Worm (Caenorhabditis elegans) whole organism, L1 larva: ENCODE results near the gene cgef-1.

Experiments used
- dsc-1 ChIP-seq: sonication (generic microtip); optimal IDR thresholded peaks from 2 replicates; lab custom pipeline; 2016; ENCODE audit warnings: mild to moderate bottlenecking, missing genetic modification characterization, missing compliant biosample characterization
- elt-3 ChIP-seq, 6 experiments: fragments of 150-350 bp in 1 of 6; sonication (generic microtip); optimal IDR thresholded peaks; 2 replicates each; lab custom pipeline; 2017 to 2018; ENCODE audit warnings: missing biosample characterization in 6 of 6, missing genetic modification characterization in 6 of 6, inconsistent platforms in 1 of 6
- mef-2 ChIP-seq: fragments of 150-350 bp; optimal IDR thresholded peaks from 2 replicates; lab custom pipeline; 2014; ENCODE audit warnings: missing biosample characterization, missing genetic modification characterization
- nhr-71 ChIP-seq: sonication (generic microtip); optimal IDR thresholded peaks from 2 replicates; lab custom pipeline; 2016; ENCODE audit warnings: mild to moderate bottlenecking, missing genetic modification characterization, moderate library complexity, missing compliant biosample characterization
- pqm-1 ChIP-seq: sonication (generic microtip); optimal IDR thresholded peaks from 3 replicates; lab custom pipeline; 2017; ENCODE audit warnings: missing biosample characterization, missing genetic modification characterization
- sptf-1 ChIP-seq: fragments of 150-350 bp; optimal IDR thresholded peaks from 2 replicates; lab custom pipeline; 2014; ENCODE audit warnings: missing biosample characterization, missing genetic modification characterization
- ztf-11 ChIP-seq, 2 experiments: sonication (generic microtip); optimal IDR thresholded peaks; 2 replicates each; lab custom pipeline; 2016 to 2017; ENCODE audit warnings: missing genetic modification characterization in 2 of 2, missing biosample characterization in 1 of 2, missing compliant biosample characterization in 1 of 2

DNA sequence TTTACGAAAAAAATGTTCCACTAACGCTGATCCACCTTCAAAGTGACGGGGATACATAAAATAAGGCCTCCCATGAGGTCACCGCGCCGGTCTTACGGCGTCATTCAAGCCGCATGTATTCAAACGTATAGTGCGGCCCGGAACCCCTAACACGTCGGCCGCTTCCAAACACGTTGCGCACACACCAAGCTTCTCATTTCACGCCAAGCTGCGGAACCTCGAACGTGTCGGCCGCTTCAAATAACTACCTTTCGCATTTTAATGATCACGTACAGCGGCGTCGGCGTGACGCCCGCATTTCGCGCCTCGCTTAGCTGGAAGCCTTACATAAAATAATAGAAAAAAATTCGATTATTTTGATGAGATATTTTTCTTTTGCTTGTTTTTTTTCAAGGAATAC is 71.7 kb downstream of the cgef-1 start:
- TF ChIP-seq pqm-1 (no peak), ztf-11 (tag; optimal IDR thresholded peaks at IDR 0.05; lab: Kevin White, UChicago) (no peak), dsc-1 (tag; lab: Kevin White, UChicago) (peak; percentile 10), sptf-1 (no peak), mef-2 (tag; lab: Kevin White, UChicago) (no peak), elt-3 (tag; optimal IDR thresholded peaks at IDR 0.05; lab: Kevin White, UChicago) (no peak), nhr-71 (tag; lab: Kevin White, UChicago) (peak; percentile 14)
